Worm (Caenorhabditis elegans) whole organism, early embryonic: ENCODE results near the gene W08E12.5.

Experiments used
- B0310.2 ChIP-seq: sonication (generic microtip); optimal IDR thresholded peaks from 2 replicates; lab custom pipeline; 2016; ENCODE audit warnings: mild to moderate bottlenecking, missing genetic modification characterization, missing compliant biosample characterization
- F13C5.2 ChIP-seq: sonication (generic microtip); optimal IDR thresholded peaks from 2 replicates; lab custom pipeline; 2017; ENCODE audit warnings: mild to moderate bottlenecking, missing genetic modification characterization, inconsistent platforms, missing compliant biosample characterization
- aly-1 ChIP-seq: sonication (generic microtip); optimal IDR thresholded peaks from 2 replicates; lab custom pipeline; 2016; ENCODE audit warnings: missing genetic modification characterization, missing compliant biosample characterization
- ama-1 ChIP-seq: fragments of 150-350 bp; optimal IDR thresholded peaks from 2 replicates; lab custom pipeline; 2014
- ceh-13 ChIP-seq: fragments of 200-800 bp; sonication (Bioruptor generic); optimal IDR thresholded peaks from 2 replicates; lab custom pipeline; 2018; ENCODE audit warnings: mild to moderate bottlenecking, missing genetic modification characterization, missing compliant biosample characterization
- ceh-36 ChIP-seq: sonication (generic microtip); optimal IDR thresholded peaks from 2 replicates; lab custom pipeline; 2016; ENCODE audit warnings: missing genetic modification characterization, inconsistent platforms, missing compliant biosample characterization
- ets-7 ChIP-seq: sonication (generic microtip); optimal IDR thresholded peaks from 2 replicates; lab custom pipeline; 2016; ENCODE audit warnings: missing genotype, missing genetic modification characterization, missing compliant biosample characterization
- flt-1 ChIP-seq: fragments of 200-800 bp; sonication (Bioruptor generic); IDR thresholded peaks from 2 replicates; pipeline ENCODE4 v1.3.6; 2022; ENCODE audit warnings: missing genetic modification characterization, missing compliant biosample characterization
- hmbx-1 ChIP-seq: sonication (generic microtip); optimal IDR thresholded peaks from 2 replicates; lab custom pipeline; 2016; ENCODE audit warnings: mild to moderate bottlenecking, missing genetic modification characterization, missing compliant biosample characterization
- hmg-4 ChIP-seq: fragments of 200-800 bp; sonication (Bioruptor generic); optimal IDR thresholded peaks from 2 replicates; lab custom pipeline; 2018; ENCODE audit warnings: mild to moderate bottlenecking, missing genetic modification characterization, missing compliant biosample characterization
- hnd-1 ChIP-seq: sonication (generic microtip); optimal IDR thresholded peaks from 2 replicates; lab custom pipeline; 2016; ENCODE audit warnings: missing genetic modification characterization, missing compliant biosample characterization
- pes-1 ChIP-seq: fragments of 200-800 bp; sonication (Bioruptor generic); IDR thresholded peaks from 2 replicates; pipeline ENCODE4 v1.3.6; 2022; ENCODE audit warnings: missing genetic modification reagents, missing genetic modification characterization, missing compliant biosample characterization
- scrt-1 ChIP-seq: fragments of 200-800 bp; sonication (Bioruptor generic); IDR thresholded peaks from 2 replicates; pipeline ENCODE4 v1.3.6; 2022; ENCODE audit warnings: missing genetic modification characterization, missing compliant biosample characterization
- sea-1 ChIP-seq: fragments of 200-800 bp; sonication (Bioruptor generic); conservative IDR thresholded peaks from 2 replicates; pipeline ENCODE4 v1.3.6; 2022; ENCODE audit warnings: missing genetic modification characterization, missing compliant biosample characterization
- tbx-11 ChIP-seq: fragments of 200-800 bp; sonication (Bioruptor generic); IDR thresholded peaks from 2 replicates; pipeline ENCODE4 v1.3.6; 2022; ENCODE audit warnings: missing genetic modification characterization, missing compliant biosample characterization
- tbx-37 ChIP-seq: fragments of 200-800 bp; sonication (Bioruptor generic); conservative IDR thresholded peaks from 2 replicates; pipeline ENCODE4 v1.3.6; 2022; ENCODE audit warnings: missing genetic modification reagents, missing genetic modification characterization, missing compliant biosample characterization
- tra-4 ChIP-seq: sonication (generic microtip); optimal IDR thresholded peaks from 2 replicates; lab custom pipeline; 2017; ENCODE audit warnings: missing genetic modification characterization, missing compliant biosample characterization

W08E12.5 gene

ce11 chrIV:3266841-3267240 lies 33.8 kb upstream of the W08E12.5 start:
- no peak for TF ChIP-seq tbx-11 (GFP tag; lab: Robert Waterston, UW)
- no peak for TF ChIP-seq scrt-1 (GFP tag; lab: Robert Waterston, UW)
- no peak for TF ChIP-seq aly-1 (tag; lab: Kevin White, UChicago)
- TF ChIP-seq flt-1 (GFP tag; lab: Robert Waterston, UW): no peak
- TF ChIP-seq ceh-36 (tag; lab: Kevin White, UChicago): no peak
- TF ChIP-seq B0310.2 (tag; lab: Kevin White, UChicago): no peak
- TF ChIP-seq hnd-1 (tag; lab: Kevin White, UChicago): no peak
- TF ChIP-seq F13C5.2: no peak
- TF ChIP-seq pes-1: no peak
- TF ChIP-seq sea-1 (GFP tag; lab: Robert Waterston, UW): no peak
- TF ChIP-seq hmg-4: no peak
- TF ChIP-seq hmbx-1 (tag; lab: Kevin White, UChicago): no peak
- TF ChIP-seq tra-4: no peak
- TF ChIP-seq ets-7 (tag; lab: Kevin White, UChicago): no peak
- TF ChIP-seq ama-1 (lab: Kevin White, UChicago): no peak
- TF ChIP-seq tbx-37: no peak
- TF ChIP-seq ceh-13 (GFP tag; lab: Kevin White, UChicago): no peak

- TF ChIP-seq ceh-36 (tag; lab: Kevin White, UChicago) (no peak), hmg-4 (no peak), aly-1 (tag; lab: Kevin White, UChicago) (no peak), scrt-1 (GFP tag; lab: Robert Waterston, UW) (no peak), hnd-1 (tag; lab: Kevin White, UChicago) (no peak), ets-7 (tag; lab: Kevin White, UChicago) (no peak), tbx-37 (no peak), flt-1 (GFP tag; lab: Robert Waterston, UW) (no peak), ama-1 (lab: Kevin White, UChicago) (no peak), pes-1 (no peak), sea-1 (GFP tag; lab: Robert Waterston, UW) (no peak), ceh-13 (GFP tag; lab: Kevin White, UChicago) (no peak)
Measured at ce11 chrIV:3267581-3267980, 33.0 kb upstream of the W08E12.5 start, which contains the start of gene clec-173. TSS of gene clec-173 (minus strand) at chrIV:3267681.

- TF ChIP-seq tra-4: no peak
- no peak for TF ChIP-seq sea-1 (GFP tag; lab: Robert Waterston, UW)
- TF ChIP-seq hnd-1 (tag; lab: Kevin White, UChicago): no peak
- TF ChIP-seq B0310.2 (tag; lab: Kevin White, UChicago): no peak
- TF ChIP-seq aly-1 (tag; lab: Kevin White, UChicago): no peak
- no peak for TF ChIP-seq hmg-4
- TF ChIP-seq ama-1 (lab: Kevin White, UChicago): no peak
- no peak for TF ChIP-seq ceh-36 (tag; lab: Kevin White, UChicago)
- no peak for TF ChIP-seq tbx-11 (GFP tag; lab: Robert Waterston, UW)
- no peak for TF ChIP-seq flt-1 (GFP tag; lab: Robert Waterston, UW)
- no peak for TF ChIP-seq pes-1
- TF ChIP-seq hmbx-1 (tag; lab: Kevin White, UChicago): no peak
- no peak for TF ChIP-seq F13C5.2
- no peak for TF ChIP-seq ets-7 (tag; lab: Kevin White, UChicago)
- TF ChIP-seq scrt-1 (GFP tag; lab: Robert Waterston, UW): no peak
- TF ChIP-seq tbx-37: no peak
- no peak for TF ChIP-seq ceh-13 (GFP tag; lab: Kevin White, UChicago)
Measured at ce11 chrIV:3271342-3271741, 29.2 kb upstream of the W08E12.5 start.

ce11 chrIV:3273295-3273694 lies 27.3 kb upstream of the W08E12.5 start, which contains the start of gene T26C12.3:
TSS of gene T26C12.3 (minus strand) at chrIV:3273395.
- TF ChIP-seq flt-1 (GFP tag; lab: Robert Waterston, UW) (no peak), tra-4 (no peak), pes-1 (no peak), B0310.2 (tag; lab: Kevin White, UChicago) (no peak), ets-7 (tag; lab: Kevin White, UChicago) (no peak), tbx-37 (no peak), aly-1 (tag; lab: Kevin White, UChicago) (no peak), sea-1 (GFP tag; lab: Robert Waterston, UW) (no peak), F13C5.2 (no peak), ceh-13 (GFP tag; lab: Kevin White, UChicago) (no peak)

- TF ChIP-seq pes-1: peak; percentile 41; the same call in 1 of the 2 replicates
- no peak for TF ChIP-seq scrt-1 (GFP tag; lab: Robert Waterston, UW)
Measured at ce11 chrIV:3278822-3279221, 21.8 kb upstream of the W08E12.5 start.

- TF ChIP-seq hmbx-1 (tag; lab: Kevin White, UChicago) (no peak), hnd-1 (tag; lab: Kevin White, UChicago) (no peak), sea-1 (GFP tag; lab: Robert Waterston, UW) (no peak), ama-1 (lab: Kevin White, UChicago) (no peak), aly-1 (tag; lab: Kevin White, UChicago) (no peak), flt-1 (GFP tag; lab: Robert Waterston, UW) (no peak), tra-4 (no peak), B0310.2 (tag; lab: Kevin White, UChicago) (no peak), tbx-11 (GFP tag; lab: Robert Waterston, UW) (no peak), scrt-1 (GFP tag; lab: Robert Waterston, UW) (no peak), tbx-37 (no peak), F13C5.2 (no peak), pes-1 (no peak)
Measured at ce11 chrIV:3289237-3289636, 11.4 kb upstream of the W08E12.5 start, which contains the start of gene gcy-23. TSS of gene gcy-23 (minus strand) at chrIV:3289337.

- TF ChIP-seq hmbx-1 (tag; lab: Kevin White, UChicago) (no peak), hmg-4 (no peak), tbx-37 (no peak), B0310.2 (tag; lab: Kevin White, UChicago) (no peak)
Measured at ce11 chrIV:3291977-3292561, 8.5 kb upstream of the W08E12.5 start, which contains the start of gene W08E12.8. TSS of gene W08E12.8 (plus strand) at chrIV:3292371.
